Fruit fly (Drosophila melanogaster): ENCODE data around the gene CG1116.

CG1116 gene

dm6 chr3R:5219466-5219865 lies at the start of gene CG1116, which contains the start of gene Prosbeta2R2:
CG1116 (plus strand) TSS chr3R:5219657.
Prosbeta2R2 (minus strand) TSS chr3R:5219528.
- no peak for TF ChIP-seq usp (GFP tag; optimal IDR thresholded peaks at IDR 0.05)
- TF ChIP-seq Myc (optimal IDR thresholded peaks at IDR 0.05) = no peak
- TF ChIP-seq Rel (GFP tag; optimal IDR thresholded peaks at IDR 0.05) = no peak
- TF ChIP-seq Rel (tag; optimal IDR thresholded peaks at IDR 0.05) = no peak
- TF ChIP-seq Sp1 (GFP tag; optimal IDR thresholded peaks at IDR 0.05) = no peak
- TF ChIP-seq Hnf4 (GFP tag; optimal IDR thresholded peaks at IDR 0.05) = no peak
- TF ChIP-seq h (GFP tag; optimal IDR thresholded peaks at IDR 0.05) = no peak
- no peak for TF ChIP-seq foxo (GFP tag; optimal IDR thresholded peaks at IDR 0.05)
- no peak for TF ChIP-seq woc (GFP tag; optimal IDR thresholded peaks at IDR 0.05)
- TF ChIP-seq HLH106 (tag; optimal IDR thresholded peaks at IDR 0.05) = no peak
- TF ChIP-seq sv (GFP tag; optimal IDR thresholded peaks at IDR 0.05) = no peak
- TF ChIP-seq CG32264 (GFP tag; optimal IDR thresholded peaks at IDR 0.05) = no peak
- no peak for TF ChIP-seq Jra (GFP tag; optimal IDR thresholded peaks at IDR 0.05)
- no peak for TF ChIP-seq Dfd (GFP tag; optimal IDR thresholded peaks at IDR 0.05)
- no peak for TF ChIP-seq CG9705 (GFP tag; optimal IDR thresholded peaks at IDR 0.05)
- TF ChIP-seq CrebA (GFP tag; optimal IDR thresholded peaks at IDR 0.05; ENCODE audit: borderline replicate concordance) = no peak
- TF ChIP-seq rgr (GFP tag; optimal IDR thresholded peaks at IDR 0.05) = no peak

- TF ChIP-seq usp (GFP tag; optimal IDR thresholded peaks at IDR 0.05) (no peak), Dfd (GFP tag; optimal IDR thresholded peaks at IDR 0.05) (no peak), Hnf4 (GFP tag; optimal IDR thresholded peaks at IDR 0.05) (no peak), brk (GFP tag; optimal IDR thresholded peaks at IDR 0.05) (no peak)
Observed at dm6 chr3R:5171972-5172371, 47.5 kb upstream of the CG1116 start.

- peak; percentile 97 for TF ChIP-seq Dfd (GFP tag; optimal IDR thresholded peaks at IDR 0.05)
- TF ChIP-seq tai (GFP tag; optimal IDR thresholded peaks at IDR 0.05) = no peak
Observed at dm6 chr3R:5175944-5176343, 43.5 kb upstream of the CG1116 start.

dm6 chr3R:5187806-5188205 lies 31.7 kb upstream of the CG1116 start:
- TF ChIP-seq foxo (GFP tag; optimal IDR thresholded peaks at IDR 0.05) = peak in 1 of 2 experiments; percentile 9
- no peak for TF ChIP-seq brk (GFP tag; optimal IDR thresholded peaks at IDR 0.05)

dm6 chr3R:5193271-5193670 lies 26.2 kb upstream of the CG1116 start:
- TF ChIP-seq Myc (optimal IDR thresholded peaks at IDR 0.05) (no peak), Jra (GFP tag; optimal IDR thresholded peaks at IDR 0.05) (no peak), OdsH (GFP tag; optimal IDR thresholded peaks at IDR 0.05) (no peak), Dfd (GFP tag; optimal IDR thresholded peaks at IDR 0.05) (no peak), CrebA (GFP tag; optimal IDR thresholded peaks at IDR 0.05; ENCODE audit: borderline replicate concordance) (no peak), ey (GFP tag; optimal IDR thresholded peaks at IDR 0.05) (no peak)

dm6 chr3R:5198302-5198701 lies 21.2 kb upstream of the CG1116 start:
- no peak for TF ChIP-seq Dif (GFP tag; optimal IDR thresholded peaks at IDR 0.05; ENCODE audit: partially characterized antibody)
- no peak for TF ChIP-seq jim (GFP tag; optimal IDR thresholded peaks at IDR 0.05)
- peak in 1 of 2 experiments; percentile 52 for TF ChIP-seq foxo (GFP tag; optimal IDR thresholded peaks at IDR 0.05)
- no peak for TF ChIP-seq Hr83 (GFP tag; optimal IDR thresholded peaks at IDR 0.05; ENCODE audit: poor library complexity, severe bottlenecking)
- no peak for TF ChIP-seq lola (GFP tag; optimal IDR thresholded peaks at IDR 0.05)
- no peak for TF ChIP-seq tai (GFP tag; optimal IDR thresholded peaks at IDR 0.05)
- no peak for TF ChIP-seq Vsx2 (GFP tag; optimal IDR thresholded peaks at IDR 0.05; ENCODE audit: partially characterized antibody)
- no peak for TF ChIP-seq CG9705 (GFP tag; optimal IDR thresholded peaks at IDR 0.05)
- peak; percentile 58 for TF ChIP-seq fru (GFP tag; optimal IDR thresholded peaks at IDR 0.05)
- no peak for TF ChIP-seq Mio (GFP tag; optimal IDR thresholded peaks at IDR 0.05)
- TF ChIP-seq sv (GFP tag; optimal IDR thresholded peaks at IDR 0.05) = peak; percentile 28
- TF ChIP-seq Dfd (GFP tag; optimal IDR thresholded peaks at IDR 0.05) = no peak
- no peak for TF ChIP-seq Rel (GFP tag; optimal IDR thresholded peaks at IDR 0.05)
- TF ChIP-seq Rel (tag; optimal IDR thresholded peaks at IDR 0.05) = no peak
- TF ChIP-seq brk (GFP tag; optimal IDR thresholded peaks at IDR 0.05) = no peak
- TF ChIP-seq psq (GFP tag; optimal IDR thresholded peaks at IDR 0.05) = peak; percentile 11
- TF ChIP-seq Myc (optimal IDR thresholded peaks at IDR 0.05) = no peak
- peak; percentile 46 for TF ChIP-seq h (GFP tag; optimal IDR thresholded peaks at IDR 0.05)
- TF ChIP-seq GATAd (GFP tag; optimal IDR thresholded peaks at IDR 0.05) = no peak
- TF ChIP-seq sage (GFP tag; optimal IDR thresholded peaks at IDR 0.05) = no peak
- no peak for TF ChIP-seq CrebA (GFP tag; optimal IDR thresholded peaks at IDR 0.05; ENCODE audit: borderline replicate concordance)
- TF ChIP-seq woc (GFP tag; optimal IDR thresholded peaks at IDR 0.05) = no peak
- TF ChIP-seq dsf (GFP tag; optimal IDR thresholded peaks at IDR 0.05; ENCODE audit: borderline replicate concordance) = no peak
- peak; percentile 26 for TF ChIP-seq rgr (GFP tag; optimal IDR thresholded peaks at IDR 0.05)
- TF ChIP-seq Hr78 (GFP tag; optimal IDR thresholded peaks at IDR 0.05) = no peak
- TF ChIP-seq Hnf4 (GFP tag; optimal IDR thresholded peaks at IDR 0.05) = peak; percentile 9
- no peak for TF ChIP-seq Abd-B (GFP tag; optimal IDR thresholded peaks at IDR 0.05)
- TF ChIP-seq dmrt93B (GFP tag; optimal IDR thresholded peaks at IDR 0.05) = peak; percentile 0
- TF ChIP-seq Sp1 (GFP tag; optimal IDR thresholded peaks at IDR 0.05) = peak; percentile 42
- TF ChIP-seq dl (GFP tag; optimal IDR thresholded peaks at IDR 0.05; ENCODE audit: insufficient read depth in 1 of 2, partially characterized antibody in 2 of 2) = no peak
- peak; percentile 51 for TF ChIP-seq HLH106 (tag; optimal IDR thresholded peaks at IDR 0.05)
- TF ChIP-seq N (GFP tag; optimal IDR thresholded peaks at IDR 0.05) = no peak
- peak; percentile 0 for TF ChIP-seq OdsH (GFP tag; optimal IDR thresholded peaks at IDR 0.05)
- no peak for TF ChIP-seq pan (optimal IDR thresholded peaks at IDR 0.05)
